Fruit fly (Drosophila melanogaster): ENCODE measurements around the gene CG32548.
A peak's percentile ranks its signal among the peaks of the same experiment; 100 is the strongest.

CG32548 gene

DNA sequence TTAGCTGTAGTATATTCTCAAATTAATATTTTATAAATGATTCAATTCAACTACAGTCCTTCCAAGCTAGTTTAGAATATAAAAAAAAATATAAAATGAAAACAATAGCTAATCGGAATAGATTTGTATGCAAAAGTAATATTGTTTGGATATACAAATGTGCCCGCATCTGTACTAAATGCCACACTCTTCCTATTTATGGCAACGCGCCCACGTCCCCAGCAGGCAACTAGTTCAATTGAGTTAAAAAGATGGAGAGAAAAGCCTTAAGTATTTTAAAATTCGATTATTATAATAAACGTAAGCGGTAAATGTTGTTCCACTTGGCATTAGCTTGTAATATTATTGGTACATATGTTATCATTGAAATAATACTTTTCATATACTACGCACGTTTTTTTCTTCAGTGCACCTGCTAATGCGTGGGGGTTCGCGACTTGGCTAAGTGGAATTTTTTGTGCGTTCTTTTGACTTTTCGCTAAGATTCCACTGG lies 34.8 kb downstream of the CG32548 start (continued):
- TF ChIP-seq tup (GFP tag; optimal IDR thresholded peaks at IDR 0.05) (peak; percentile 18), CG18262 (tag; optimal IDR thresholded peaks at IDR 0.05) (peak; percentile 81), CG34422 (GFP tag; IDR thresholded peaks at IDR 0.05) (peak; percentile 49; the same call in 2 of the 3 replicates), hkb (optimal IDR thresholded peaks at IDR 0.05) (no peak), hkb (GFP tag; IDR thresholded peaks at IDR 0.05) (peak; percentile 24; the same call in 1 of the 2 replicates), pum (GFP tag; optimal IDR thresholded peaks at IDR 0.05) (peak; percentile 35), lab (GFP tag; optimal IDR thresholded peaks at IDR 0.05) (peak; percentile 53), CG8089 (GFP tag; optimal IDR thresholded peaks at IDR 0.05) (peak; percentile 43), cas (GFP tag; IDR thresholded peaks at IDR 0.05) (no peak), exex (tag; optimal IDR thresholded peaks at IDR 0.05) (no peak), Drgx (GFP tag; IDR thresholded peaks at IDR 0.05) (peak; percentile 48), mirr (GFP tag; optimal IDR thresholded peaks at IDR 0.05) (no peak), Max (GFP tag; optimal IDR thresholded peaks at IDR 0.05) (peak; percentile 52), cwo (GFP tag; optimal IDR thresholded peaks at IDR 0.05) (peak; percentile 56), CG11456 (GFP tag; IDR thresholded peaks at IDR 0.05) (no peak; the same call in 2 of the 3 replicates), CG10462 (GFP tag; optimal IDR thresholded peaks at IDR 0.05) (peak; percentile 52), dpn (GFP tag; optimal IDR thresholded peaks at IDR 0.05) (peak; percentile 35 to 50), CG8924 (tag; optimal IDR thresholded peaks at IDR 0.05) (peak; percentile 63), jigr1 (GFP tag; IDR thresholded peaks at IDR 0.05) (no peak), HHEX (GFP tag; optimal IDR thresholded peaks at IDR 0.05) (peak; percentile 39), Doc2 (GFP tag; IDR thresholded peaks at IDR 0.05) (no peak), CG3995 (GFP tag; optimal IDR thresholded peaks at IDR 0.05) (no peak), dan (GFP tag; IDR thresholded peaks at IDR 0.05) (no peak), CG12299 (tag; optimal IDR thresholded peaks at IDR 0.05) (no peak), Sin3A (optimal IDR thresholded peaks at IDR 0.05) (no peak), BtbVII (GFP tag; optimal IDR thresholded peaks at IDR 0.05) (peak; percentile 35), chm (GFP tag; IDR thresholded peaks at IDR 0.05) (no peak), CG4424 (GFP tag; optimal IDR thresholded peaks at IDR 0.05) (peak; percentile 77), ara (GFP tag; IDR thresholded peaks at IDR 0.05) (no peak), CG13123 (GFP tag; optimal IDR thresholded peaks at IDR 0.05) (peak; percentile 9), toy (GFP tag; IDR thresholded peaks at IDR 0.05) (no peak), CG17612 (GFP tag; IDR thresholded peaks at IDR 0.05) (no peak), CG9437 (GFP tag; optimal IDR thresholded peaks at IDR 0.05) (peak; percentile 75), ftz-f1 (GFP tag; optimal IDR thresholded peaks at IDR 0.05) (no peak), CG15269 (tag; optimal IDR thresholded peaks at IDR 0.05) (peak; percentile 80), gcm (GFP tag; optimal IDR thresholded peaks at IDR 0.05) (peak; percentile 59), emc (GFP tag; optimal IDR thresholded peaks at IDR 0.05) (peak; percentile 27), nerfin-1 (tag; optimal IDR thresholded peaks at IDR 0.05) (peak; percentile 64), Tbp (GFP tag; optimal IDR thresholded peaks at IDR 0.05) (no peak), tio (GFP tag; optimal IDR thresholded peaks at IDR 0.05) (peak; percentile 88), CG1602 (GFP tag; optimal IDR thresholded peaks at IDR 0.05) (peak; percentile 54), bab2 (GFP tag; optimal IDR thresholded peaks at IDR 0.05) (peak; percentile 27), HmgZ (tag; optimal IDR thresholded peaks at IDR 0.05) (peak; percentile 1), CG14710 (tag; optimal IDR thresholded peaks at IDR 0.05) (peak; percentile 52), CG18476 (GFP tag; optimal IDR thresholded peaks at IDR 0.05) (peak; percentile 58), dimm (GFP tag; IDR thresholded peaks at IDR 0.05) (no peak), gcm2 (GFP tag; optimal IDR thresholded peaks at IDR 0.05) (peak; percentile 25), shn (GFP tag; optimal IDR thresholded peaks at IDR 0.05) (peak; percentile 2), Atf3 (GFP tag; optimal IDR thresholded peaks at IDR 0.05) (peak; percentile 20), CG4854 (GFP tag; optimal IDR thresholded peaks at IDR 0.05) (peak; percentile 37), run (tag; optimal IDR thresholded peaks at IDR 0.05) (no peak), Bteb2 (GFP tag; optimal IDR thresholded peaks at IDR 0.05) (peak; percentile 46)

All from whole organism, embryonic.